Fruit fly (Drosophila melanogaster) whole organism, embryonic: Measurements from ENCODE around the gene Hexim.

Experiments used
- ATbp ChIP-seq: fragments of 200-800 bp; sonication (Bioruptor generic); optimal IDR thresholded peaks from 2 replicates; lab custom pipeline; 2017; ENCODE audit warnings: missing biosample characterization, mild to moderate bottlenecking, missing genetic modification characterization, missing genetic modification reagents
- Adf1 ChIP-seq: fragments of 200-800 bp; sonication (Bioruptor generic); IDR thresholded peaks from 2 replicates; pipeline ENCODE4 v1.3.6; 2022; ENCODE audit warnings: missing biosample characterization, missing genetic modification characterization
- Atf-2 ChIP-seq: fragments of 200-800 bp; sonication (Bioruptor generic); optimal IDR thresholded peaks from 2 replicates; lab custom pipeline; 2016; ENCODE audit warnings: missing biosample characterization, missing genetic modification characterization
- Atf3 ChIP-seq: fragments of 200-800 bp; sonication (Bioruptor generic); optimal IDR thresholded peaks from 3 replicates; lab custom pipeline; 2016; ENCODE audit warnings: missing biosample characterization, missing genetic modification characterization
- Bdp1 ChIP-seq: fragments of 200-800 bp; sonication (Bioruptor generic); optimal IDR thresholded peaks from 3 replicates; lab custom pipeline; 2016; ENCODE audit warnings: missing biosample characterization, missing genetic modification characterization
- Bteb2 ChIP-seq: fragments of 200-800 bp; sonication (Bioruptor generic); optimal IDR thresholded peaks from 2 replicates; lab custom pipeline; 2016; ENCODE audit warnings: missing biosample characterization, missing genetic modification characterization
- CG10543 ChIP-seq: fragments of 200-800 bp; sonication (Bioruptor generic); optimal IDR thresholded peaks from 3 replicates; lab custom pipeline; 2017; ENCODE audit warnings: missing biosample characterization, mild to moderate bottlenecking, missing genetic modification characterization, moderate library complexity
- CG10654 ChIP-seq: fragments of 200-800 bp; sonication (Bioruptor generic); optimal IDR thresholded peaks from 2 replicates; lab custom pipeline; 2016; ENCODE audit warnings: missing biosample characterization, missing genetic modification characterization
- CG11093 ChIP-seq: fragments of 200-800 bp; sonication (Bioruptor generic); IDR thresholded peaks from 3 replicates; pipeline ENCODE4 v1.3.6; 2022; ENCODE audit warnings: missing biosample characterization, missing genetic modification characterization
- CG11398 ChIP-seq: fragments of 200-800 bp; sonication (Bioruptor generic); optimal IDR thresholded peaks from 2 replicates; lab custom pipeline; 2016; ENCODE audit warnings: missing biosample characterization, missing genetic modification characterization
- CG11456 ChIP-seq: fragments of 200-800 bp; sonication (Bioruptor generic); IDR thresholded peaks from 3 replicates; pipeline ENCODE4 v1.3.6; 2022; ENCODE audit warnings: missing biosample characterization, missing genetic modification characterization
- CG13123 ChIP-seq: fragments of 200-800 bp; sonication (Bioruptor generic); optimal IDR thresholded peaks from 2 replicates; lab custom pipeline; 2016; ENCODE audit warnings: missing biosample characterization, missing genetic modification characterization
- CG13894 ChIP-seq: fragments of 200-800 bp; sonication (Bioruptor generic); optimal IDR thresholded peaks from 3 replicates; lab custom pipeline; 2018; ENCODE audit warnings: missing biosample characterization, mild to moderate bottlenecking, missing genetic modification characterization, moderate library complexity
- CG14667 ChIP-seq: fragments of 200-800 bp; sonication (Bioruptor generic); IDR thresholded peaks from 2 replicates; pipeline ENCODE4 v1.3.6; 2022; ENCODE audit warnings: missing biosample characterization, missing genetic modification characterization
- CG14710 ChIP-seq: fragments of 200-800 bp; sonication (Bioruptor generic); optimal IDR thresholded peaks from 3 replicates; lab custom pipeline; 2019; ENCODE audit warnings: missing biosample characterization, mild to moderate bottlenecking, missing genetic modification characterization, moderate library complexity
- CG15011 ChIP-seq: fragments of 200-800 bp; sonication (Bioruptor generic); optimal IDR thresholded peaks from 3 replicates; lab custom pipeline; 2018; ENCODE audit warnings: missing biosample characterization, mild to moderate bottlenecking, missing genetic modification characterization
- CG17568 ChIP-seq: fragments of 200-800 bp; sonication (Bioruptor generic); optimal IDR thresholded peaks from 2 replicates; lab custom pipeline; 2018; ENCODE audit warnings: missing biosample characterization, mild to moderate bottlenecking, missing genetic modification characterization, moderate library complexity
- CG18764 ChIP-seq: fragments of 200-800 bp; sonication (Bioruptor generic); optimal IDR thresholded peaks from 3 replicates; lab custom pipeline; 2016; ENCODE audit warnings: missing biosample characterization, missing genetic modification characterization
- CG2129 ChIP-seq: fragments of 200-800 bp; sonication (Bioruptor generic); IDR thresholded peaks from 2 replicates; pipeline ENCODE4 v1.3.6; 2022; ENCODE audit warnings: missing biosample characterization, missing genetic modification characterization; ENCODE audit not compliant: partially characterized antibody
- CG2889 ChIP-seq: fragments of 200-800 bp; sonication (Bioruptor generic); IDR thresholded peaks from 3 replicates; pipeline ENCODE4 v1.3.6; 2022; ENCODE audit warnings: missing biosample characterization, missing genetic modification characterization
- CG3407 ChIP-seq: fragments of 200-800 bp; sonication (Bioruptor generic); optimal IDR thresholded peaks from 2 replicates; lab custom pipeline; 2018; ENCODE audit warnings: missing biosample characterization, mild to moderate bottlenecking, missing genetic modification characterization
- CG3726 ChIP-seq: fragments of 200-800 bp; sonication (Bioruptor generic); IDR thresholded peaks from 3 replicates; pipeline ENCODE4, ENCODE4 v1.3.6; 2022; ENCODE audit warnings: missing biosample characterization, missing genetic modification characterization
- CG4282 ChIP-seq: fragments of 200-800 bp; sonication (Bioruptor generic); optimal IDR thresholded peaks from 2 replicates; lab custom pipeline; 2016; ENCODE audit warnings: missing biosample characterization, missing genetic modification characterization
- CG4424 ChIP-seq: fragments of 200-800 bp; sonication (Bioruptor generic); optimal IDR thresholded peaks from 3 replicates; lab custom pipeline; 2016; ENCODE audit warnings: missing biosample characterization, missing genetic modification characterization
- CG5180 ChIP-seq: fragments of 200-800 bp; sonication (Bioruptor generic); optimal IDR thresholded peaks from 3 replicates; lab custom pipeline; 2017; ENCODE audit warnings: missing biosample characterization, missing genetic modification characterization, mild to moderate bottlenecking, moderate library complexity, missing genetic modification reagents
- CG6175 ChIP-seq: fragments of 200-800 bp; sonication (Bioruptor generic); IDR thresholded peaks from 3 replicates; pipeline ENCODE4 v1.3.6; 2022; ENCODE audit warnings: missing biosample characterization, missing genetic modification characterization
- CG8089 ChIP-seq: fragments of 200-800 bp; sonication (Bioruptor generic); optimal IDR thresholded peaks from 3 replicates; lab custom pipeline; 2016; ENCODE audit warnings: missing biosample characterization, missing genetic modification characterization
- CG9817 ChIP-seq: fragments of 200-800 bp; sonication (Bioruptor generic); optimal IDR thresholded peaks from 2 replicates; lab custom pipeline; 2018; ENCODE audit warnings: missing biosample characterization, mild to moderate bottlenecking, missing genetic modification characterization, moderate library complexity
- CG9932 ChIP-seq: fragments of 200-800 bp; sonication (Bioruptor generic); IDR thresholded peaks from 2 replicates; pipeline ENCODE4 v1.3.6; 2022; ENCODE audit warnings: missing biosample characterization, missing genetic modification characterization
- CHES-1-like ChIP-seq: fragments of 200-800 bp; sonication (Bioruptor generic); optimal IDR thresholded peaks from 2 replicates; lab custom pipeline; 2016; ENCODE audit warnings: missing biosample characterization, missing genetic modification characterization
- CkIIα-i1 ChIP-seq: fragments of 200-800 bp; sonication (Bioruptor generic); IDR thresholded peaks from 2 replicates; pipeline ENCODE4 v1.3.6; 2022; ENCODE audit warnings: missing biosample characterization, missing genetic modification characterization
- Doc3 ChIP-seq: fragments of 200-800 bp; sonication (Bioruptor generic); IDR thresholded peaks from 3 replicates; pipeline ENCODE4 v1.3.6; 2022; ENCODE audit warnings: missing biosample characterization, missing genetic modification characterization; ENCODE audit not compliant: partially characterized antibody
- Dref ChIP-seq: fragments of 200-800 bp; sonication (Bioruptor generic); IDR thresholded peaks from 2 replicates; pipeline ENCODE4 v1.3.6; 2022; ENCODE audit warnings: missing biosample characterization, missing genetic modification characterization
- Fer1 ChIP-seq: fragments of 200-800 bp; sonication (Bioruptor generic); optimal IDR thresholded peaks from 2 replicates; lab custom pipeline; 2017; ENCODE audit warnings: missing biosample characterization, mild to moderate bottlenecking, missing genetic modification characterization
- HLH4C ChIP-seq: fragments of 200-800 bp; sonication (Bioruptor generic); IDR thresholded peaks from 3 replicates; pipeline ENCODE4 v1.3.6; 2022; ENCODE audit warnings: missing biosample characterization, missing genetic modification characterization; ENCODE audit not compliant: partially characterized antibody
- Nf-YB ChIP-seq: fragments of 200-800 bp; sonication (Bioruptor generic); optimal IDR thresholded peaks from 3 replicates; lab custom pipeline; 2019; ENCODE audit warnings: missing biosample characterization, mild to moderate bottlenecking, missing genetic modification characterization, moderate library complexity
- Sry-β ChIP-seq: fragments of 200-800 bp; sonication (Bioruptor generic); optimal IDR thresholded peaks from 2 replicates; lab custom pipeline; 2018; ENCODE audit warnings: missing biosample characterization, mild to moderate bottlenecking, missing genetic modification characterization, moderate library complexity
- btn ChIP-seq: fragments of 200-800 bp; sonication (Bioruptor generic); optimal IDR thresholded peaks from 2 replicates; lab custom pipeline; 2016; ENCODE audit warnings: missing biosample characterization, missing genetic modification characterization
- crc ChIP-seq: fragments of 200-800 bp; sonication (Bioruptor generic); optimal IDR thresholded peaks from 2 replicates; lab custom pipeline; 2016; ENCODE audit warnings: missing biosample characterization, missing genetic modification characterization
- ems ChIP-seq: fragments of 200-800 bp; sonication (Bioruptor generic); optimal IDR thresholded peaks from 3 replicates; lab custom pipeline; 2016; ENCODE audit warnings: missing biosample characterization, missing genetic modification characterization
- esg ChIP-seq: fragments of 200-800 bp; sonication (Bioruptor generic); conservative IDR thresholded peaks from 2 replicates; pipeline ENCODE4 v1.3.6; 2022; ENCODE audit warnings: missing biosample characterization, missing genetic modification characterization
- fd64A ChIP-seq: fragments of 200-800 bp; sonication (Bioruptor generic); optimal IDR thresholded peaks from 3 replicates; lab custom pipeline; 2018; ENCODE audit warnings: missing biosample characterization, mild to moderate bottlenecking, missing genetic modification characterization
- mld ChIP-seq: fragments of 200-800 bp; sonication (Bioruptor generic); IDR thresholded peaks from 3 replicates; pipeline ENCODE4 v1.3.6; 2022; ENCODE audit warnings: missing biosample characterization, missing genetic modification characterization; ENCODE audit not compliant: partially characterized antibody
- nom ChIP-seq: fragments of 200-800 bp; sonication (Bioruptor generic); optimal IDR thresholded peaks from 2 replicates; lab custom pipeline; 2017; ENCODE audit warnings: missing biosample characterization, missing genetic modification characterization, mild to moderate bottlenecking, moderate library complexity, missing genetic modification reagents
- pb ChIP-seq: fragments of 200-800 bp; sonication (Bioruptor generic); optimal IDR thresholded peaks from 3 replicates; lab custom pipeline; 2016; ENCODE audit warnings: missing biosample characterization, missing genetic modification characterization
- so ChIP-seq: fragments of 200-800 bp; sonication (Bioruptor generic); IDR thresholded peaks from 3 replicates; pipeline ENCODE4 v1.3.6; 2022; ENCODE audit warnings: missing biosample characterization, missing genetic modification characterization
- sqz ChIP-seq: fragments of 200-800 bp; sonication (Bioruptor generic); optimal IDR thresholded peaks from 3 replicates; lab custom pipeline; 2018; ENCODE audit warnings: missing biosample characterization, mild to moderate bottlenecking, missing genetic modification characterization
- wor ChIP-seq: fragments of 200-800 bp; sonication (Bioruptor generic); IDR thresholded peaks from 2 replicates; pipeline ENCODE4 v1.3.6; 2022; ENCODE audit warnings: missing biosample characterization, missing genetic modification characterization

The Hexim gene

dm6 chr3R:14654976-14655896, 4.0 kb upstream of the Hexim start (continued):
- TF ChIP-seq CG5180 (GFP tag; lab: Kevin White, UChicago) (peak; percentile 85), Sry-β (GFP tag; lab: Kevin White, UChicago) (peak; percentile 51), CG4282 (GFP tag; lab: Kevin White, UChicago) (peak; percentile 84), Bdp1 (GFP tag; lab: Kevin White, UChicago) (peak; percentile 86), CG8089 (GFP tag; lab: Kevin White, UChicago) (peak; percentile 89), esg (GFP tag; lab: Robert Waterston, UW) (peak; percentile 90), CG3726 (GFP tag; lab: Robert Waterston, UW) (peak; percentile 82; the same call in 1 of the 3 replicates), nom (GFP tag; lab: Kevin White, UChicago) (peak; percentile 91), Doc3 (peak; percentile 60; the same call in 2 of the 3 replicates), Atf3 (GFP tag; lab: Kevin White, UChicago) (peak; percentile 87), CG3407 (GFP tag; lab: Kevin White, UChicago) (peak; percentile 81), sqz (peak; percentile 96), fd64A (GFP tag; lab: Kevin White, UChicago) (peak; percentile 86), CG9932 (peak; percentile 92), Dref (GFP tag; lab: Robert Waterston, UW) (peak; percentile 73), Atf-2 (peak; percentile 90), CG11456 (GFP tag; lab: Robert Waterston, UW) (peak; percentile 91), HLH4C (GFP tag; lab: Robert Waterston, UW) (peak; percentile 49; the same call in 2 of the 3 replicates), mld (GFP tag; lab: Robert Waterston, UW) (no peak), CG10654 (GFP tag; lab: Kevin White, UChicago) (peak; percentile 82), wor (GFP tag; lab: Robert Waterston, UW) (peak; percentile 82), Bteb2 (GFP tag; lab: Kevin White, UChicago) (peak; percentile 91), Nf-YB (peak; percentile 13), CHES-1-like (GFP tag; lab: Kevin White, UChicago) (peak; percentile 90), Fer1 (GFP tag; lab: Kevin White, UChicago) (peak; percentile 96), pb (GFP tag; lab: Kevin White, UChicago) (peak; percentile 86), CG6175 (GFP tag; lab: Robert Waterston, UW) (peak; percentile 88), CG13894 (peak; percentile 93), CG14710 (tag; lab: Kevin White, UChicago) (peak; percentile 92), CG11093 (peak; percentile 88), CG15011 (peak; percentile 90), CG9817 (tag; lab: Kevin White, UChicago) (peak; percentile 94), ATbp (peak; percentile 89), CG11398 (GFP tag; lab: Kevin White, UChicago) (peak; percentile 89), ems (GFP tag; lab: Kevin White, UChicago) (peak; percentile 91), CG2889 (GFP tag; lab: Robert Waterston, UW) (peak; percentile 84), crc (GFP tag; lab: Kevin White, UChicago) (peak; percentile 86), so (GFP tag; lab: Robert Waterston, UW) (peak; percentile 94), CG13123 (peak; percentile 66), CG14667 (GFP tag; lab: Robert Waterston, UW) (peak; percentile 88), CG4424 (GFP tag; lab: Kevin White, UChicago) (peak; percentile 91), Adf1 (GFP tag; lab: Robert Waterston, UW) (peak; percentile 69), CG2129 (GFP tag; lab: Robert Waterston, UW) (peak; percentile 27; the same call in 1 of the 2 replicates), CG17568 (GFP tag; lab: Kevin White, UChicago) (peak; percentile 94), CkIIα-i1 (GFP tag; lab: Robert Waterston, UW) (0 out of 2 replicates have a peak, but pooled peaks have one; percentile 37), CG10543 (GFP tag; lab: Kevin White, UChicago) (peak; percentile 97), btn (peak; percentile 64), CG18764 (GFP tag; lab: Kevin White, UChicago) (peak; percentile 81)
